Fruit fly (Drosophila melanogaster): ENCODE results near the gene RpL8.

RpL8 gene

dm6 chr3L:2586804-2587561 is at the start of gene RpL8:
Gene RpL8, plus strand, starts transcription at chr3L:2587456.
- TF ChIP-seq psq (optimal IDR thresholded peaks at IDR 0.05) (no peak), h (optimal IDR thresholded peaks at IDR 0.05) (no peak), Sin3A (optimal IDR thresholded peaks at IDR 0.05) (no peak), ttk (optimal IDR thresholded peaks at IDR 0.05) (no peak), Myc (optimal IDR thresholded peaks at IDR 0.05) (no peak), insv (optimal IDR thresholded peaks at IDR 0.05) (no peak)

dm6 chr3L:2541361-2541760 is 45.9 kb upstream of the RpL8 start:
- no peak for TF ChIP-seq ttk (optimal IDR thresholded peaks at IDR 0.05)
- TF ChIP-seq insv (optimal IDR thresholded peaks at IDR 0.05), result no peak
- no peak for TF ChIP-seq psq (optimal IDR thresholded peaks at IDR 0.05)
- TF ChIP-seq h (optimal IDR thresholded peaks at IDR 0.05), result no peak
- TF ChIP-seq Myc (optimal IDR thresholded peaks at IDR 0.05), result no peak
- no peak for TF ChIP-seq Sin3A (optimal IDR thresholded peaks at IDR 0.05)

dm6 chr3L:2544435-2545076 is 42.7 kb upstream of the RpL8 start:
- TF ChIP-seq ttk (optimal IDR thresholded peaks at IDR 0.05) (no peak), psq (optimal IDR thresholded peaks at IDR 0.05) (no peak), Myc (optimal IDR thresholded peaks at IDR 0.05) (no peak), insv (optimal IDR thresholded peaks at IDR 0.05) (no peak), Sin3A (optimal IDR thresholded peaks at IDR 0.05) (no peak), h (optimal IDR thresholded peaks at IDR 0.05) (no peak)

dm6 chr3L:2545077-2545453 is 42.2 kb upstream of the RpL8 start:
- TF ChIP-seq h (optimal IDR thresholded peaks at IDR 0.05) (no peak), Sin3A (optimal IDR thresholded peaks at IDR 0.05) (no peak), ttk (optimal IDR thresholded peaks at IDR 0.05) (no peak), Myc (optimal IDR thresholded peaks at IDR 0.05) (no peak), psq (optimal IDR thresholded peaks at IDR 0.05) (no peak), insv (optimal IDR thresholded peaks at IDR 0.05) (no peak)

- TF ChIP-seq insv (optimal IDR thresholded peaks at IDR 0.05) (no peak), Sin3A (optimal IDR thresholded peaks at IDR 0.05) (no peak), Myc (optimal IDR thresholded peaks at IDR 0.05) (no peak), ttk (optimal IDR thresholded peaks at IDR 0.05) (no peak), h (optimal IDR thresholded peaks at IDR 0.05) (no peak), psq (optimal IDR thresholded peaks at IDR 0.05) (no peak)
Observed at dm6 chr3L:2545913-2546312, 41.3 kb upstream of the RpL8 start.

- TF ChIP-seq Myc (optimal IDR thresholded peaks at IDR 0.05) (no peak), ttk (optimal IDR thresholded peaks at IDR 0.05) (no peak), insv (optimal IDR thresholded peaks at IDR 0.05) (no peak), psq (optimal IDR thresholded peaks at IDR 0.05) (no peak), h (optimal IDR thresholded peaks at IDR 0.05) (no peak), Sin3A (optimal IDR thresholded peaks at IDR 0.05) (no peak)
Observed at dm6 chr3L:2548932-2549331, 38.3 kb upstream of the RpL8 start.

- no peak for TF ChIP-seq ttk (optimal IDR thresholded peaks at IDR 0.05)
Observed at dm6 chr3L:2551137-2551676, 36.0 kb upstream of the RpL8 start.

- TF ChIP-seq h (optimal IDR thresholded peaks at IDR 0.05) (no peak), psq (optimal IDR thresholded peaks at IDR 0.05) (peak; percentile 56), insv (optimal IDR thresholded peaks at IDR 0.05) (no peak)
Observed at dm6 chr3L:2552116-2552843, 35.0 kb upstream of the RpL8 start.

dm6 chr3L:2552844-2553839 is 34.1 kb upstream of the RpL8 start:
- TF ChIP-seq Sin3A (optimal IDR thresholded peaks at IDR 0.05) (no peak), insv (optimal IDR thresholded peaks at IDR 0.05) (no peak), h (optimal IDR thresholded peaks at IDR 0.05) (no peak), ttk (optimal IDR thresholded peaks at IDR 0.05) (no peak), Myc (optimal IDR thresholded peaks at IDR 0.05) (no peak), psq (optimal IDR thresholded peaks at IDR 0.05) (peak; percentile 66)

- no peak for TF ChIP-seq Myc (optimal IDR thresholded peaks at IDR 0.05)
- TF ChIP-seq psq (optimal IDR thresholded peaks at IDR 0.05), result peak; percentile 74
Observed at dm6 chr3L:2554118-2554814, 33.0 kb upstream of the RpL8 start, which contains the start of gene Spn. Gene Spn, minus strand, starts transcription at chr3L:2554292.

dm6 chr3L:2555670-2556069 is 31.6 kb upstream of the RpL8 start:
- TF ChIP-seq insv (optimal IDR thresholded peaks at IDR 0.05), result no peak
- no peak for TF ChIP-seq Sin3A (optimal IDR thresholded peaks at IDR 0.05)
- TF ChIP-seq Myc (optimal IDR thresholded peaks at IDR 0.05), result no peak
- TF ChIP-seq psq (optimal IDR thresholded peaks at IDR 0.05), result no peak
- no peak for TF ChIP-seq ttk (optimal IDR thresholded peaks at IDR 0.05)
- TF ChIP-seq h (optimal IDR thresholded peaks at IDR 0.05), result no peak
